Worm (Caenorhabditis elegans) whole organism, L1 larva: Measurements from ENCODE around the gene Y105C5A.508.
"Not testable (repeated sequence)": the region's sequence is repeated elsewhere in the genome, so short reads cannot be mapped to it uniquely, and the experiment has no call there.

Source experiments
- alr-1 ChIP-seq: fragments of 200-800 bp; sonication (Bioruptor generic); optimal IDR thresholded peaks from 2 replicates; lab custom pipeline; 2018; ENCODE audit warnings: borderline replicate concordance, mild to moderate bottlenecking, missing genetic modification characterization, missing compliant biosample characterization
- aly-2 ChIP-seq: fragments of 150-350 bp; optimal IDR thresholded peaks from 2 replicates; lab custom pipeline; 2014; ENCODE audit warnings: missing biosample characterization, missing genetic modification characterization
- ceh-63 ChIP-seq: fragments of 200-800 bp; sonication (Bioruptor generic); optimal IDR thresholded peaks from 2 replicates; lab custom pipeline; 2018; ENCODE audit warnings: mild to moderate bottlenecking, missing genetic modification characterization, missing compliant biosample characterization
- ceh-8 ChIP-seq: fragments of 200-800 bp; sonication (Bioruptor generic); optimal IDR thresholded peaks from 2 replicates; lab custom pipeline; 2018; ENCODE audit warnings: mild to moderate bottlenecking, missing genetic modification characterization, moderate library complexity, missing compliant biosample characterization
- ceh-90 ChIP-seq: sonication (generic microtip); optimal IDR thresholded peaks from 2 replicates; lab custom pipeline; 2016; ENCODE audit warnings: missing genetic modification characterization, missing compliant biosample characterization
- dsc-1 ChIP-seq: sonication (generic microtip); optimal IDR thresholded peaks from 2 replicates; lab custom pipeline; 2016; ENCODE audit warnings: mild to moderate bottlenecking, missing genetic modification characterization, missing compliant biosample characterization
- efl-1 ChIP-seq, 4 experiments: fragments of 150-350 bp; optimal IDR thresholded peaks in 3 of 4; peaks in 1 of 4; 1 replicate in 1 of 4; 2 replicates in 3 of 4; lab custom pipeline; 2014; ENCODE audit warnings: missing biosample characterization in 2 of 4, missing genetic modification characterization in 2 of 4, missing genetic modification reagents in 2 of 4
- elt-2 ChIP-seq: sonication (generic microtip); optimal IDR thresholded peaks from 2 replicates; lab custom pipeline; 2016; ENCODE audit warnings: missing genetic modification characterization, mild to moderate bottlenecking, inconsistent platforms, missing compliant biosample characterization, missing genetic modification reagents
- elt-3 ChIP-seq, 6 experiments: fragments of 150-350 bp in 1 of 6; sonication (generic microtip); optimal IDR thresholded peaks; 2 replicates each; lab custom pipeline; 2017 to 2018; ENCODE audit warnings: missing biosample characterization in 6 of 6, missing genetic modification characterization in 6 of 6, inconsistent platforms in 1 of 6
- ets-5 ChIP-seq: fragments of 200-800 bp; sonication (Bioruptor generic); IDR thresholded peaks from 2 replicates; pipeline ENCODE4 v1.3.6; 2022; ENCODE audit warnings: missing genetic modification characterization, missing compliant biosample characterization
- fkh-10 ChIP-seq: sonication (generic microtip); optimal IDR thresholded peaks from 2 replicates; lab custom pipeline; 2017; ENCODE audit warnings: missing biosample characterization, missing genetic modification reagents, missing genetic modification characterization
- grh-1 ChIP-seq: fragments of 200-800 bp; sonication (Bioruptor generic); IDR thresholded peaks from 2 replicates; pipeline ENCODE4 v1.3.6; 2022; ENCODE audit warnings: missing genetic modification reagents, missing genetic modification characterization, missing compliant biosample characterization
- hlh-17 ChIP-seq: fragments of 200-800 bp; sonication (Bioruptor generic); optimal IDR thresholded peaks from 2 replicates; lab custom pipeline; 2018; ENCODE audit warnings: missing genetic modification characterization, mild to moderate bottlenecking, missing compliant biosample characterization, moderate library complexity, borderline replicate concordance
- hpl-2 ChIP-seq: fragments of 150-350 bp; optimal IDR thresholded peaks from 2 replicates; lab custom pipeline; 2014; ENCODE audit warnings: missing biosample characterization, missing genetic modification reagents, missing genetic modification characterization
- irx-1 ChIP-seq: sonication (generic microtip); optimal IDR thresholded peaks from 2 replicates; lab custom pipeline; 2016; ENCODE audit warnings: missing genetic modification characterization, missing compliant biosample characterization
- isw-1 ChIP-seq: fragments of 200-800 bp; sonication (Bioruptor generic); IDR thresholded peaks from 2 replicates; pipeline ENCODE4 v1.3.6; 2022; ENCODE audit warnings: missing genetic modification characterization, missing compliant biosample characterization
- lin-13 ChIP-seq: fragments of 150-350 bp; optimal IDR thresholded peaks from 2 replicates; lab custom pipeline; 2014; ENCODE audit warnings: missing biosample characterization, missing genetic modification reagents, missing genetic modification characterization
- lin-14 ChIP-seq: fragments of 200-800 bp; sonication (Bioruptor generic); optimal IDR thresholded peaks from 2 replicates; lab custom pipeline; 2018; ENCODE audit warnings: mild to moderate bottlenecking, missing genetic modification characterization, moderate library complexity, missing compliant biosample characterization
- lir-3 ChIP-seq: sonication (generic microtip); optimal IDR thresholded peaks from 2 replicates; lab custom pipeline; 2016; ENCODE audit warnings: mild to moderate bottlenecking, missing genetic modification characterization, moderate library complexity, missing compliant biosample characterization; ENCODE audit not compliant: poor library complexity
- mab-9 ChIP-seq: fragments of 200-800 bp; sonication (Bioruptor generic); IDR thresholded peaks from 2 replicates; pipeline ENCODE4 v1.3.6; 2022; ENCODE audit warnings: missing genetic modification reagents, missing genetic modification characterization, missing compliant biosample characterization
- mep-1 ChIP-seq: fragments of 150-350 bp; optimal IDR thresholded peaks from 2 replicates; lab custom pipeline; 2014; ENCODE audit warnings: missing biosample characterization, missing genetic modification characterization
- nhr-47 ChIP-seq: sonication (generic microtip); optimal IDR thresholded peaks from 2 replicates; lab custom pipeline; 2016; ENCODE audit warnings: mild to moderate bottlenecking, missing genetic modification characterization, moderate library complexity, missing compliant biosample characterization
- nhr-76 ChIP-seq: sonication (generic microtip); optimal IDR thresholded peaks from 2 replicates; lab custom pipeline; 2017; ENCODE audit warnings: missing biosample characterization, missing genetic modification characterization
- pax-3 ChIP-seq: fragments of 200-800 bp; sonication (Bioruptor generic); optimal IDR thresholded peaks from 2 replicates; lab custom pipeline; 2018; ENCODE audit warnings: mild to moderate bottlenecking, missing genetic modification characterization, moderate library complexity, missing compliant biosample characterization
- snpc-4 ChIP-seq: fragments of 150-350 bp; optimal IDR thresholded peaks from 2 replicates; lab custom pipeline; 2014; ENCODE audit warnings: missing biosample characterization, missing genetic modification characterization
- sptf-1 ChIP-seq: fragments of 150-350 bp; optimal IDR thresholded peaks from 2 replicates; lab custom pipeline; 2014; ENCODE audit warnings: missing biosample characterization, missing genetic modification characterization
- sup-37 ChIP-seq: fragments of 200-800 bp; sonication (Bioruptor generic); optimal IDR thresholded peaks from 2 replicates; lab custom pipeline; 2018; ENCODE audit warnings: mild to moderate bottlenecking, missing genetic modification characterization, missing compliant biosample characterization
- swsn-7 ChIP-seq: sonication (generic microtip); optimal IDR thresholded peaks from 2 replicates; lab custom pipeline; 2016; ENCODE audit warnings: missing genetic modification characterization, missing compliant biosample characterization
- unc-30 ChIP-seq: sonication (generic microtip); optimal IDR thresholded peaks from 2 replicates; lab custom pipeline; 2017; ENCODE audit warnings: missing biosample characterization, missing genetic modification characterization
- unc-86 ChIP-seq: sonication (generic microtip); optimal IDR thresholded peaks from 2 replicates; lab custom pipeline; 2016; ENCODE audit warnings: missing genetic modification characterization, missing compliant biosample characterization

Gene Y105C5A.508

ce11 chrIV:15590397-15590796, 6.7 kb downstream of the Y105C5A.508 start, which contains the start of gene abu-5:
Gene abu-5 (plus strand): TSS chrIV:15590697.
- TF ChIP-seq dsc-1 (tag; lab: Kevin White, UChicago); unc-30; isw-1 (GFP tag; lab: Robert Waterston, UW): not testable (repeated sequence)

- no peak for TF ChIP-seq sptf-1 (tag; lab: Kevin White, UChicago)
- TF ChIP-seq sup-37 (GFP tag; lab: Kevin White, UChicago): no peak
- TF ChIP-seq grh-1 (GFP tag; lab: Robert Waterston, UW): no peak
- no peak for TF ChIP-seq irx-1 (tag; lab: Kevin White, UChicago)
- TF ChIP-seq pax-3 (tag; lab: Kevin White, UChicago): no peak
- TF ChIP-seq elt-3 (tag; optimal IDR thresholded peaks at IDR 0.05; lab: Kevin White, UChicago): no peak
- TF ChIP-seq hlh-17 (GFP tag; lab: Kevin White, UChicago): no peak
- no peak for TF ChIP-seq lin-13
- TF ChIP-seq hpl-2 (GFP tag; lab: Kevin White, UChicago): no peak
- no peak for TF ChIP-seq efl-1 (optimal IDR thresholded peaks at IDR 0.05; lab: Kevin White, UChicago)
- TF ChIP-seq efl-1 (GFP tag; optimal IDR thresholded peaks at IDR 0.05 in 1 of 2; lab: Kevin White, UChicago): no peak
- TF ChIP-seq mep-1 (tag; lab: Kevin White, UChicago): no peak
Measured at ce11 chrIV:15591975-15592374, 8.3 kb downstream of the Y105C5A.508 start.

- TF ChIP-seq elt-2: peak; percentile 2
- TF ChIP-seq lir-3: no peak
Measured at ce11 chrIV:15593078-15593477, 9.4 kb downstream of the Y105C5A.508 start.

- not testable (repeated sequence) for TF ChIP-seq ceh-63 (GFP tag; lab: Kevin White, UChicago); swsn-7 (tag; lab: Kevin White, UChicago); nhr-76 (tag; lab: Kevin White, UChicago)
Measured at ce11 chrIV:15594935-15595620, 11.4 kb downstream of the Y105C5A.508 start, which contains the start of the genes pqn-78 and pqn-79. Gene pqn-78 (minus strand): TSS chrIV:15595035. Gene pqn-79 (plus strand): TSS chrIV:15595570.

DNA sequence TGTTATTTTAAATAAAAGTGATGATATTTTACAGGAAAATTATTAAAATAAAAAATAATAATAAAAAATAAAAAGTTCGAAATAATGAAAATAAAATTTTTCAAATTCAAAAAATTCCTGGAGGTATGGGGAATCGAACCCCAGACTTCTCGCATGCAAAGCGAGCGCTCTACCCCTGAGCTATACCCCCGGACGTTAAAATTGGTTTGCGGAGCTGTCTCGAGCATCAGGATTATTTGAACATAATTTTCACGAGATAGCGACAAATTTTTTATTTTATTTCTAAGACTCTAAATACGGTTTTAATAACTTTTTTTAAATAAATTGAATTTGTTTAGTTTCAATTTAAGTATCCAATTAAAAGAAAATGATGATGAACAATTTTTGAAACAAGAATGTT, 20.5 kb downstream of the Y105C5A.508 start:
- TF ChIP-seq elt-3 (tag; optimal IDR thresholded peaks at IDR 0.05; lab: Kevin White, UChicago) (no peak), lin-14 (GFP tag; lab: Kevin White, UChicago) (no peak), dsc-1 (tag; lab: Kevin White, UChicago) (no peak), snpc-4 (tag; lab: Kevin White, UChicago) (no peak), sptf-1 (tag; lab: Kevin White, UChicago) (no peak), ceh-8 (GFP tag; lab: Kevin White, UChicago) (no peak), unc-86 (tag; lab: Kevin White, UChicago) (no peak), alr-1 (tag; lab: Kevin White, UChicago) (no peak), nhr-47 (tag; lab: Kevin White, UChicago) (no peak), pax-3 (tag; lab: Kevin White, UChicago) (no peak), aly-2 (tag; lab: Kevin White, UChicago) (no peak), ets-5 (no peak), fkh-10 (GFP tag; lab: Kevin White, UChicago) (no peak), ceh-90 (no peak), mab-9 (GFP tag; lab: Robert Waterston, UW) (no peak)
